Worm (Caenorhabditis elegans) whole organism, mixed stage, embryonic: ENCODE data around the gene F29F11.20.

Experiments
- M03D4.4 ChIP-seq: sonication (generic microtip); optimal IDR thresholded peaks from 2 replicates; lab custom pipeline; 2017; ENCODE audit warnings: mild to moderate bottlenecking, missing genetic modification characterization, missing compliant biosample characterization
- ces-1 ChIP-seq: fragments of 150-350 bp; optimal IDR thresholded peaks from 2 replicates; lab custom pipeline; 2014; ENCODE audit warnings: missing biosample characterization, missing genetic modification reagents, missing genetic modification characterization
- cnd-1 ChIP-seq: fragments of 200-800 bp; sonication (Bioruptor generic); optimal IDR thresholded peaks from 2 replicates; lab custom pipeline; 2018; ENCODE audit warnings: mild to moderate bottlenecking, missing genetic modification characterization, missing compliant biosample characterization
- drap-1 ChIP-seq: fragments of 200-800 bp; sonication (Bioruptor generic); optimal IDR thresholded peaks from 3 replicates; lab custom pipeline; 2018; ENCODE audit warnings: mild to moderate bottlenecking, missing genetic modification characterization, missing compliant biosample characterization
- elt-3 ChIP-seq: fragments of 150-350 bp; optimal IDR thresholded peaks from 2 replicates; lab custom pipeline; 2014; ENCODE audit warnings: missing biosample characterization, missing genetic modification characterization
- mls-2 ChIP-seq: sonication (generic microtip); optimal IDR thresholded peaks from 2 replicates; lab custom pipeline; 2016; ENCODE audit warnings: mild to moderate bottlenecking, missing genetic modification characterization, moderate library complexity, missing compliant biosample characterization
- nhr-12 ChIP-seq: fragments of 150-350 bp; optimal IDR thresholded peaks from 2 replicates; lab custom pipeline; 2014; ENCODE audit warnings: missing biosample characterization, missing genetic modification characterization
- nhr-28 ChIP-seq: fragments of 150-350 bp; optimal IDR thresholded peaks from 2 replicates; lab custom pipeline; 2014; ENCODE audit warnings: missing biosample characterization, missing genetic modification characterization
- sem-2 ChIP-seq: fragments of 200-800 bp; sonication (Bioruptor generic); optimal IDR thresholded peaks from 2 replicates; lab custom pipeline; 2018; ENCODE audit warnings: mild to moderate bottlenecking, missing genetic modification characterization, missing compliant biosample characterization

- TF ChIP-seq M03D4.4 (tag; lab: Kevin White, UChicago) (no peak), drap-1 (GFP tag; lab: Kevin White, UChicago) (no peak), mls-2 (tag; lab: Kevin White, UChicago) (no peak), nhr-28 (tag; lab: Kevin White, UChicago) (no peak), sem-2 (GFP tag; lab: Kevin White, UChicago) (no peak), elt-3 (tag; lab: Kevin White, UChicago) (no peak), ces-1 (GFP tag; lab: Kevin White, UChicago) (peak; percentile 68), nhr-12 (tag; lab: Kevin White, UChicago) (no peak), cnd-1 (tag; lab: Kevin White, UChicago) (no peak)
Observed at ce11 chrV:10679990-10680602, 7.6 kb upstream of the F29F11.20 start.
